Fruit fly (Drosophila melanogaster) whole organism, embryonic: ENCODE results near the gene CG13311.
A peak's percentile ranks its signal among the peaks of the same experiment; 100 is the strongest.

Experiments
- Abd-B ChIP-seq: fragments of 200-800 bp; sonication (Bioruptor generic); optimal IDR thresholded peaks from 2 replicates; lab custom pipeline; 2018; ENCODE audit warnings: missing biosample characterization, mild to moderate bottlenecking, missing genetic modification characterization, moderate library complexity
- Atf6 ChIP-seq: fragments of 200-800 bp; sonication (Bioruptor generic); IDR thresholded peaks from 2 replicates; pipeline ENCODE4 v1.3.6; 2022; ENCODE audit warnings: missing biosample characterization, missing genetic modification characterization
- BEAF-32 ChIP-seq: fragments of 200-800 bp; sonication (Bioruptor generic); optimal IDR thresholded peaks from 3 replicates; lab custom pipeline; 2017; ENCODE audit warnings: missing biosample characterization, missing genetic modification characterization, mild to moderate bottlenecking, moderate library complexity, missing genetic modification reagents
- CG10431 ChIP-seq: fragments of 200-800 bp; sonication (Bioruptor generic); optimal IDR thresholded peaks from 3 replicates; lab custom pipeline; 2018; ENCODE audit warnings: missing biosample characterization, mild to moderate bottlenecking, missing genetic modification characterization
- CG11093 ChIP-seq: fragments of 200-800 bp; sonication (Bioruptor generic); IDR thresholded peaks from 3 replicates; pipeline ENCODE4 v1.3.6; 2022; ENCODE audit warnings: missing biosample characterization, missing genetic modification characterization
- CG11247 ChIP-seq: fragments of 200-800 bp; sonication (Bioruptor generic); IDR thresholded peaks from 2 replicates; pipeline ENCODE4 v1.3.6; 2022; ENCODE audit warnings: missing biosample characterization, missing genetic modification characterization
- CG12236 ChIP-seq: fragments of 200-800 bp; sonication (Bioruptor generic); optimal IDR thresholded peaks from 2 replicates; lab custom pipeline; 2016; ENCODE audit warnings: missing biosample characterization, missing genetic modification characterization
- CG13287 ChIP-seq: fragments of 200-800 bp; sonication (Bioruptor generic); IDR thresholded peaks from 2 replicates; pipeline ENCODE4 v1.3.6; 2022; ENCODE audit warnings: missing biosample characterization, missing genetic modification characterization; ENCODE audit not compliant: partially characterized antibody
- CG14014 ChIP-seq: fragments of 200-800 bp; sonication (Bioruptor generic); IDR thresholded peaks from 2 replicates; pipeline ENCODE4 v1.3.6; 2022; ENCODE audit warnings: missing biosample characterization, missing genetic modification characterization
- CG14667 ChIP-seq: fragments of 200-800 bp; sonication (Bioruptor generic); IDR thresholded peaks from 2 replicates; pipeline ENCODE4 v1.3.6; 2022; ENCODE audit warnings: missing biosample characterization, missing genetic modification characterization
- CG17361 ChIP-seq: fragments of 200-800 bp; sonication (Bioruptor generic); IDR thresholded peaks from 3 replicates; pipeline ENCODE4 v1.3.6; 2022; ENCODE audit warnings: missing biosample characterization, missing genetic modification characterization
- CG18011 ChIP-seq: fragments of 200-800 bp; sonication (Bioruptor generic); optimal IDR thresholded peaks from 2 replicates; lab custom pipeline; 2017; ENCODE audit warnings: missing biosample characterization, missing genetic modification characterization, mild to moderate bottlenecking, moderate library complexity, missing genotype
- CG30403 ChIP-seq: fragments of 200-800 bp; sonication (Bioruptor generic); optimal IDR thresholded peaks from 3 replicates; lab custom pipeline; 2016; ENCODE audit warnings: missing biosample characterization, missing genetic modification characterization
- CG31224 ChIP-seq: fragments of 200-800 bp; sonication (Bioruptor generic); IDR thresholded peaks from 2 replicates; pipeline ENCODE4 v1.3.6; 2022; ENCODE audit warnings: missing biosample characterization, missing genetic modification characterization
- CG3163 ChIP-seq: fragments of 200-800 bp; sonication (Bioruptor generic); optimal IDR thresholded peaks from 3 replicates; lab custom pipeline; 2016; ENCODE audit warnings: missing biosample characterization, missing genetic modification characterization
- CG33557 ChIP-seq: fragments of 200-800 bp; sonication (Bioruptor generic); optimal IDR thresholded peaks from 2 replicates; lab custom pipeline; 2019; ENCODE audit warnings: missing biosample characterization, mild to moderate bottlenecking, missing genetic modification characterization, moderate library complexity
- CG3726 ChIP-seq: fragments of 200-800 bp; sonication (Bioruptor generic); IDR thresholded peaks from 3 replicates; pipeline ENCODE4, ENCODE4 v1.3.6; 2022; ENCODE audit warnings: missing biosample characterization, missing genetic modification characterization
- CG4404 ChIP-seq: fragments of 200-800 bp; sonication (Bioruptor generic); IDR thresholded peaks from 2 replicates; pipeline ENCODE4 v1.3.6; 2022; ENCODE audit warnings: missing biosample characterization, missing genetic modification characterization
- CG4707 ChIP-seq: fragments of 200-800 bp; sonication (Bioruptor generic); optimal IDR thresholded peaks from 2 replicates; lab custom pipeline; 2018; ENCODE audit warnings: missing biosample characterization, mild to moderate bottlenecking, missing genetic modification characterization, moderate library complexity
- CG6765 ChIP-seq: fragments of 200-800 bp; sonication (Bioruptor generic); optimal IDR thresholded peaks from 3 replicates; lab custom pipeline; 2017; ENCODE audit warnings: missing biosample characterization, mild to moderate bottlenecking, missing genetic modification characterization
- CG7271 ChIP-seq: fragments of 200-800 bp; sonication (Bioruptor generic); optimal IDR thresholded peaks from 2 replicates; lab custom pipeline; 2018; ENCODE audit warnings: missing biosample characterization, mild to moderate bottlenecking, missing genetic modification characterization, moderate library complexity
- CG7963 ChIP-seq: fragments of 200-800 bp; sonication (Bioruptor generic); IDR thresholded peaks from 3 replicates; pipeline ENCODE4 v1.3.6; 2022; ENCODE audit warnings: missing biosample characterization, missing genetic modification characterization; ENCODE audit not compliant: partially characterized antibody
- CG8944 ChIP-seq: fragments of 200-800 bp; sonication (Bioruptor generic); optimal IDR thresholded peaks from 3 replicates; lab custom pipeline; 2016; ENCODE audit warnings: missing biosample characterization, missing genetic modification characterization
- CG9215 ChIP-seq: fragments of 200-800 bp; sonication (Bioruptor generic); IDR thresholded peaks from 2 replicates; pipeline ENCODE4 v1.3.6; 2022; ENCODE audit warnings: missing biosample characterization, missing genetic modification characterization
- CG9876 ChIP-seq: fragments of 200-800 bp; sonication (Bioruptor generic); optimal IDR thresholded peaks from 2 replicates; lab custom pipeline; 2016; ENCODE audit warnings: missing biosample characterization, missing genetic modification characterization
- D19A ChIP-seq: fragments of 200-800 bp; optimal IDR thresholded peaks from 3 replicates; lab custom pipeline; 2019; ENCODE audit warnings: missing biosample characterization, mild to moderate bottlenecking, missing genetic modification characterization, moderate library complexity
- Eip74EF ChIP-seq, 2 experiments: fragments of 200-800 bp in 1 of 2; fragments of >200 bp in 1 of 2; sonication (Bioruptor generic) in 1 of 2; optimal IDR thresholded peaks; 2 replicates each; lab custom pipeline; 2017 to 2019; ENCODE audit warnings: missing biosample characterization in 2 of 2, missing genetic modification characterization in 2 of 2, mild to moderate bottlenecking in 1 of 2, moderate library complexity in 1 of 2
- Ets65A ChIP-seq: fragments of 200-800 bp; sonication (Bioruptor generic); peaks from one replicate; lab custom pipeline; 2016; ENCODE audit warnings: missing biosample characterization, missing genetic modification characterization
- Fer3 ChIP-seq: fragments of 200-800 bp; sonication (Bioruptor generic); optimal IDR thresholded peaks from 2 replicates; lab custom pipeline; 2018; ENCODE audit warnings: missing biosample characterization, mild to moderate bottlenecking, missing genetic modification characterization, moderate library complexity
- HLH3B ChIP-seq: fragments of 200-800 bp; sonication (Bioruptor generic); IDR thresholded peaks from 2 replicates; pipeline ENCODE4 v1.3.6; 2022; ENCODE audit warnings: missing biosample characterization, missing genetic modification characterization
- Lhr ChIP-seq: fragments of 200-800 bp; sonication (Bioruptor generic); optimal IDR thresholded peaks from 3 replicates; lab custom pipeline; 2017; ENCODE audit warnings: mild to moderate bottlenecking, missing biosample characterization, missing genetic modification reagents, missing genetic modification characterization
- NC2α ChIP-seq: fragments of 200-800 bp; sonication (Bioruptor generic); optimal IDR thresholded peaks from 2 replicates; lab custom pipeline; 2016; ENCODE audit warnings: missing biosample characterization, missing genetic modification characterization
- Nf-YB ChIP-seq: fragments of 200-800 bp; sonication (Bioruptor generic); optimal IDR thresholded peaks from 3 replicates; lab custom pipeline; 2019; ENCODE audit warnings: missing biosample characterization, mild to moderate bottlenecking, missing genetic modification characterization, moderate library complexity
- Sox100B ChIP-seq: fragments of 200-800 bp; sonication (Bioruptor generic); optimal IDR thresholded peaks from 3 replicates; lab custom pipeline; 2018; ENCODE audit warnings: missing biosample characterization, mild to moderate bottlenecking, missing genetic modification characterization
- Ssrp ChIP-seq: fragments of 200-800 bp; sonication (Bioruptor generic); optimal IDR thresholded peaks from 2 replicates; lab custom pipeline; 2018; ENCODE audit warnings: missing biosample characterization, mild to moderate bottlenecking, missing genetic modification characterization, moderate library complexity
- TFAM ChIP-seq: fragments of 200-800 bp; sonication (Bioruptor generic); optimal IDR thresholded peaks from 2 replicates; lab custom pipeline; 2017; ENCODE audit warnings: missing biosample characterization, missing genetic modification characterization, inconsistent platforms
- Trl ChIP-seq, 3 experiments: fragments of >200 bp in 2 of 3; fragments of 200-800 bp in 1 of 3; sonication (Bioruptor generic) in 1 of 3; optimal IDR thresholded peaks; 2 replicates in 1 of 3; 3 replicates in 2 of 3; lab custom pipeline; 2016 to 2017; ENCODE audit warnings: missing biosample characterization in 1 of 3, missing genetic modification characterization in 1 of 3
- bigmax ChIP-seq: fragments of 200-800 bp; sonication (Bioruptor generic); optimal IDR thresholded peaks from 2 replicates; lab custom pipeline; 2018; ENCODE audit warnings: missing biosample characterization, mild to moderate bottlenecking, missing genetic modification characterization
- chm ChIP-seq: fragments of 200-800 bp; sonication (Bioruptor generic); IDR thresholded peaks from 2 replicates; pipeline ENCODE4 v1.3.6; 2022; ENCODE audit warnings: missing biosample characterization, missing genetic modification characterization
- ci ChIP-seq: fragments of 200-800 bp; sonication (Bioruptor generic); IDR thresholded peaks from 3 replicates; pipeline ENCODE4 v1.3.6; 2022; ENCODE audit warnings: missing biosample characterization, missing genetic modification characterization
- cwo ChIP-seq: fragments of 200-800 bp; sonication (Bioruptor generic); optimal IDR thresholded peaks from 3 replicates; lab custom pipeline; 2017; ENCODE audit warnings: missing biosample characterization, missing genetic modification characterization, mild to moderate bottlenecking, moderate library complexity, missing genetic modification reagents
- dmrt11E ChIP-seq: fragments of 200-800 bp; sonication (Bioruptor generic); optimal IDR thresholded peaks from 3 replicates; lab custom pipeline; 2018; ENCODE audit warnings: missing biosample characterization, mild to moderate bottlenecking, missing genetic modification characterization, moderate library complexity
- dmrt99B ChIP-seq: fragments of 200-800 bp; sonication (Bioruptor generic); optimal IDR thresholded peaks from 2 replicates; lab custom pipeline; 2018; ENCODE audit warnings: missing biosample characterization, mild to moderate bottlenecking, missing genetic modification characterization, moderate library complexity
- gcm2 ChIP-seq: fragments of 200-800 bp; sonication (Bioruptor generic); optimal IDR thresholded peaks from 2 replicates; lab custom pipeline; 2016; ENCODE audit warnings: missing biosample characterization, missing genetic modification characterization
- gsb ChIP-seq: fragments of 200-800 bp; sonication (Bioruptor generic); IDR thresholded peaks from 2 replicates; pipeline ENCODE4 v1.3.6; 2022; ENCODE audit warnings: missing biosample characterization, missing genetic modification characterization
- hbn ChIP-seq: fragments of 200-800 bp; sonication (Bioruptor generic); IDR thresholded peaks from 2 replicates; pipeline ENCODE4 v1.3.6; 2022; ENCODE audit warnings: missing biosample characterization, missing genetic modification characterization; ENCODE audit not compliant: partially characterized antibody
- prd ChIP-seq, 3 experiments: fragments of >200 bp in 2 of 3; fragments of 200-800 bp in 1 of 3; sonication (Bioruptor generic) in 1 of 3; optimal IDR thresholded peaks in 2 of 3; IDR thresholded peaks in 1 of 3; 2 replicates in 2 of 3; 3 replicates in 1 of 3; pipeline versions ENCODE4 v1.3.6 to Lab custom; 2017 to 2022; ENCODE audit warnings: missing biosample characterization in 1 of 3, missing genetic modification characterization in 1 of 3
- pros ChIP-seq: fragments of 200-800 bp; sonication (Bioruptor generic); optimal IDR thresholded peaks from 3 replicates; lab custom pipeline; 2019; ENCODE audit warnings: missing biosample characterization, mild to moderate bottlenecking, missing genetic modification characterization, moderate library complexity
- tll ChIP-seq, 2 experiments: fragments of 200-800 bp in 1 of 2; fragments of >200 bp in 1 of 2; sonication (Bioruptor generic) in 1 of 2; optimal IDR thresholded peaks; 2 replicates each; lab custom pipeline; 2017 to 2019; ENCODE audit warnings: missing biosample characterization in 2 of 2, missing genetic modification characterization in 2 of 2, mild to moderate bottlenecking in 1 of 2, moderate library complexity in 1 of 2

CG13311 gene

DNA sequence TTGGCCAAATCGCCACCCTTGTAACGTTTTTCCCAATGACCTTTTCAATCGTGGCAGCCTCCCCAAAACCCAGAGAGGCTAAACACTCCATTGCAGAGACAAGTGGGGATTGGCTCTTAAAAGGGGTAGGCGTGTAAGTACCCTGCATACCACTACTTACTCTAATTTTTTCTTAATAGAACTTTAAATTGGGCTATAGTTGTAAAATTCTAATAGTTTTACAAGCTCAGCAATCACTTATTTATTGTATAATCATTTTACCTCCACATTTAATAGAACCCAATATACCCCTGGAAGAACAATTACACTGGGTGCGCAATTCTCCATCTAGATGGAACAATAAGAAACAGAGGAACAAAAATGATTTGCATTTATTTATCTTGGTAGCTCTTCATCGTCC is 39.8 kb upstream of the CG13311 start:
- peak; percentile 70 for TF ChIP-seq Abd-B (GFP tag; lab: Kevin White, UChicago)
- TF ChIP-seq pros = no peak
- TF ChIP-seq Eip74EF (GFP tag; optimal IDR thresholded peaks at IDR 0.05; lab: Kevin White, UChicago) = peak in 1 of 2 experiments; percentile 69
- no peak for TF ChIP-seq BEAF-32
- no peak for TF ChIP-seq CG10431
- TF ChIP-seq D19A (tag; lab: Kevin White, UChicago) = peak; percentile 77
- peak; percentile 85 for TF ChIP-seq ci (GFP tag; lab: Robert Waterston, UW)
- peak; percentile 83 for TF ChIP-seq CG14014
- TF ChIP-seq CG3163 (GFP tag; lab: Kevin White, UChicago) = peak; percentile 23
- peak; percentile 85 for TF ChIP-seq dmrt99B (tag; lab: Kevin White, UChicago)
- TF ChIP-seq CG4707 = peak; percentile 47
- TF ChIP-seq cwo (GFP tag; lab: Kevin White, UChicago) = peak; percentile 74
- TF ChIP-seq gsb (GFP tag; lab: Robert Waterston, UW) = peak; percentile 65; the same call in 1 of the 2 replicates
- no peak for TF ChIP-seq CG7271 (tag; lab: Kevin White, UChicago)
- no peak for TF ChIP-seq CG7963 (GFP tag; lab: Robert Waterston, UW)
- peak; percentile 78 for TF ChIP-seq Atf6 (GFP tag; lab: Robert Waterston, UW)
- TF ChIP-seq CG12236 (GFP tag; lab: Kevin White, UChicago) = no peak
- TF ChIP-seq Lhr = peak; percentile 37
- TF ChIP-seq chm = peak; percentile 83
- TF ChIP-seq HLH3B (GFP tag; lab: Robert Waterston, UW) = peak; percentile 86
- TF ChIP-seq CG13287 (GFP tag; lab: Robert Waterston, UW) = no peak
- TF ChIP-seq Fer3 (tag; lab: Kevin White, UChicago) = peak; percentile 79
- TF ChIP-seq CG17361 (GFP tag; lab: Robert Waterston, UW) = peak; percentile 76
- peak; percentile 67 for TF ChIP-seq CG31224 (GFP tag; lab: Robert Waterston, UW)
- no peak for TF ChIP-seq CG9876 (GFP tag; lab: Kevin White, UChicago)
- peak; percentile 30 for TF ChIP-seq Nf-YB (GFP tag; lab: Kevin White, UChicago)
- peak; percentile 68 for TF ChIP-seq CG4404 (GFP tag; lab: Robert Waterston, UW)
- no peak for TF ChIP-seq CG33557 (GFP tag; lab: Kevin White, UChicago)
- peak; percentile 49; the same call in 1 of the 2 replicates for TF ChIP-seq CG9215 (GFP tag; lab: Robert Waterston, UW)
- peak; percentile 47; the same call in 1 of the 3 replicates for TF ChIP-seq CG3726 (GFP tag; lab: Robert Waterston, UW)
- TF ChIP-seq Sox100B (GFP tag; lab: Kevin White, UChicago) = peak; percentile 64
- peak; percentile 42; the same call in 1 of the 2 replicates for TF ChIP-seq CG14667
- peak; percentile 70 for TF ChIP-seq CG11247 (GFP tag; lab: Robert Waterston, UW)
- TF ChIP-seq prd (optimal IDR thresholded peaks at IDR 0.05; lab: Kevin White, UChicago) = no peak
- TF ChIP-seq prd (GFP tag; IDR thresholded peaks at IDR 0.05; lab: Robert Waterston, UW) = peak; percentile 83
- TF ChIP-seq Ets65A = peak; percentile 26
- TF ChIP-seq Trl (optimal IDR thresholded peaks at IDR 0.05; lab: Kevin White, UChicago) = no peak
- TF ChIP-seq Trl (GFP tag; optimal IDR thresholded peaks at IDR 0.05; lab: Kevin White, UChicago) = peak; percentile 60
- TF ChIP-seq CG8944 = peak; percentile 47
- peak; percentile 39 for TF ChIP-seq NC2α (GFP tag; lab: Kevin White, UChicago)
- TF ChIP-seq CG6765 (GFP tag; lab: Kevin White, UChicago) = no peak
- peak; percentile 28; the same call in 1 of the 3 replicates for TF ChIP-seq CG11093 (GFP tag; lab: Robert Waterston, UW)
- TF ChIP-seq bigmax (GFP tag; lab: Kevin White, UChicago) = no peak
- peak; percentile 25 for TF ChIP-seq CG18011 (GFP tag; lab: Kevin White, UChicago)
- TF ChIP-seq Ssrp = peak; percentile 68
- peak; percentile 62 for TF ChIP-seq dmrt11E (tag; lab: Kevin White, UChicago)
- peak; percentile 75 for TF ChIP-seq CG30403 (GFP tag; lab: Kevin White, UChicago)
- TF ChIP-seq tll (GFP tag; optimal IDR thresholded peaks at IDR 0.05; lab: Kevin White, UChicago) = no peak
- TF ChIP-seq hbn = no peak
- TF ChIP-seq TFAM (GFP tag; lab: Kevin White, UChicago) = no peak
- TF ChIP-seq gcm2 (GFP tag; lab: Kevin White, UChicago) = peak; percentile 21
